Fruit fly (Drosophila melanogaster): Measurements from ENCODE around the gene Nepl19.
A peak's percentile ranks its signal among the peaks of the same experiment; 100 is the strongest.

Nepl19 gene

dm6 chr3R:28859058-28859526 lies 20.8 kb downstream of the Nepl19 start, which contains the start of gene Inx3 (continued):
- TF ChIP-seq scrt (GFP tag; optimal IDR thresholded peaks at IDR 0.05) (no peak), CG2889 (GFP tag; IDR thresholded peaks at IDR 0.05) (no peak), trem (tag; optimal IDR thresholded peaks at IDR 0.05) (no peak), Tbp (GFP tag; optimal IDR thresholded peaks at IDR 0.05) (no peak), CG1603 (tag; optimal IDR thresholded peaks at IDR 0.05) (peak; percentile 28), lab (GFP tag; optimal IDR thresholded peaks at IDR 0.05) (no peak), grn (GFP tag; optimal IDR thresholded peaks at IDR 0.05) (peak; percentile 47), CG7928 (GFP tag; optimal IDR thresholded peaks at IDR 0.05) (no peak), CG1529 (GFP tag; optimal IDR thresholded peaks at IDR 0.05) (no peak), caup (GFP tag; optimal IDR thresholded peaks at IDR 0.05; ENCODE audit: severe bottlenecking) (no peak), CG11695 (GFP tag; IDR thresholded peaks at IDR 0.05) (no peak), CG11696 (GFP tag; IDR thresholded peaks at IDR 0.05) (no peak), twi (tag; optimal IDR thresholded peaks at IDR 0.05) (no peak), jumu (GFP tag; optimal IDR thresholded peaks at IDR 0.05) (no peak), CG1024 (GFP tag; IDR thresholded peaks at IDR 0.05) (0 out of 2 replicates have a peak, but pooled peaks have one; percentile 28), Vsx1 (GFP tag; optimal IDR thresholded peaks at IDR 0.05) (no peak), CG17361 (GFP tag; IDR thresholded peaks at IDR 0.05) (no peak), cg (GFP tag; optimal IDR thresholded peaks at IDR 0.05) (peak; percentile 74), gsb-n (tag; optimal IDR thresholded peaks at IDR 0.05) (no peak), gcm2 (GFP tag; optimal IDR thresholded peaks at IDR 0.05) (no peak), Kr (GFP tag; optimal IDR thresholded peaks at IDR 0.05) (peak; percentile 71), Dek (tag; optimal IDR thresholded peaks at IDR 0.05) (no peak), eve (GFP tag; optimal IDR thresholded peaks at IDR 0.05) (no peak), sob (GFP tag; IDR thresholded peaks at IDR 0.05) (0 out of 2 replicates have a peak, but pooled peaks have one; percentile 5), CG10366 (GFP tag; IDR thresholded peaks at IDR 0.05) (no peak), seq (GFP tag; IDR thresholded peaks at IDR 0.05) (peak; percentile 28; the same call in 1 of the 2 replicates), gt (GFP tag; IDR thresholded peaks at IDR 0.05) (no peak), Usf (GFP tag; optimal IDR thresholded peaks at IDR 0.05) (no peak), CG6175 (GFP tag; IDR thresholded peaks at IDR 0.05) (no peak), TFAM (GFP tag; optimal IDR thresholded peaks at IDR 0.05) (no peak), Awh (GFP tag; IDR thresholded peaks at IDR 0.05) (no peak), Aef1 (GFP tag; IDR thresholded peaks at IDR 0.05) (no peak), stwl (tag; optimal IDR thresholded peaks at IDR 0.05) (peak; percentile 2), CG18011 (GFP tag; optimal IDR thresholded peaks at IDR 0.05) (no peak), ash1 (GFP tag; optimal IDR thresholded peaks at IDR 0.05) (no peak), CG10209 (GFP tag; optimal IDR thresholded peaks at IDR 0.05) (no peak), ATbp (GFP tag; optimal IDR thresholded peaks at IDR 0.05) (no peak), abd-A (tag; optimal IDR thresholded peaks at IDR 0.05) (peak; percentile 8), H15 (GFP tag; IDR thresholded peaks at IDR 0.05) (no peak), CG11504 (tag; optimal IDR thresholded peaks at IDR 0.05) (no peak), Dll (GFP tag; IDR thresholded peaks at IDR 0.05; ENCODE audit: partially characterized antibody) (no peak), br (optimal IDR thresholded peaks at IDR 0.05) (no peak), HLHmδ (GFP tag; optimal IDR thresholded peaks at IDR 0.05) (peak; percentile 72), az2 (GFP tag; optimal IDR thresholded peaks at IDR 0.05) (no peak), Lpt (GFP tag; optimal IDR thresholded peaks at IDR 0.05) (no peak), Dip2 (GFP tag; IDR thresholded peaks at IDR 0.05) (no peak), CG3281 (GFP tag; optimal IDR thresholded peaks at IDR 0.05) (no peak), CG12391 (tag; optimal IDR thresholded peaks at IDR 0.05) (no peak), Ets97D (GFP tag; optimal IDR thresholded peaks at IDR 0.05) (no peak), CG2712 (tag; optimal IDR thresholded peaks at IDR 0.05) (no peak), CG9609 (GFP tag; optimal IDR thresholded peaks at IDR 0.05) (no peak), CG12236 (GFP tag; optimal IDR thresholded peaks at IDR 0.05) (no peak)

Data from whole organism, embryonic.